Fruit fly (Drosophila melanogaster) whole organism, wandering third instar larva: ENCODE measurements around the gene CG32447.
A peak's percentile ranks its signal among the peaks of the same experiment; 100 is the strongest.

Experiments
- Abd-B ChIP-seq: fragments of >200 bp; optimal IDR thresholded peaks from 2 replicates; lab custom pipeline; 2017; ENCODE audit warnings: missing biosample characterization, missing genetic modification characterization
- CG32264 ChIP-seq: fragments of 200-800 bp; sonication (Bioruptor generic); optimal IDR thresholded peaks from 2 replicates; lab custom pipeline; 2016; ENCODE audit warnings: missing biosample characterization, missing genetic modification characterization
- CG9705 ChIP-seq: fragments of 200-800 bp; sonication (Bioruptor generic); optimal IDR thresholded peaks from 2 replicates; lab custom pipeline; 2018; ENCODE audit warnings: missing biosample characterization, mild to moderate bottlenecking, missing genetic modification characterization
- CrebA ChIP-seq: fragments of 200-800 bp; sonication (Bioruptor generic); optimal IDR thresholded peaks from 2 replicates; lab custom pipeline; 2016; ENCODE audit warnings: missing biosample characterization, mild to moderate bottlenecking, missing genetic modification characterization, borderline replicate concordance
- Dfd ChIP-seq: fragments of >200 bp; optimal IDR thresholded peaks from 2 replicates; lab custom pipeline; 2017; ENCODE audit warnings: missing biosample characterization, missing genetic modification characterization
- Dif ChIP-seq: fragments of 200-275, 200-300 bp; sonication (Bioruptor generic); optimal IDR thresholded peaks from 2 replicates; lab custom pipeline; 2018; ENCODE audit warnings: missing biosample characterization, missing genetic modification characterization; ENCODE audit not compliant: partially characterized antibody
- GATAd ChIP-seq: sonication (Bioruptor generic); optimal IDR thresholded peaks from 2 replicates; lab custom pipeline; 2016; ENCODE audit warnings: missing biosample characterization, missing genetic modification characterization
- HLH106 ChIP-seq: fragments of 200-800 bp; optimal IDR thresholded peaks from 3 replicates; lab custom pipeline; 2019; ENCODE audit warnings: missing biosample characterization, mild to moderate bottlenecking, missing genetic modification characterization, moderate library complexity
- Hnf4 ChIP-seq: fragments of 200-800 bp; sonication (Bioruptor generic); optimal IDR thresholded peaks from 2 replicates; lab custom pipeline; 2016; ENCODE audit warnings: missing biosample characterization, mild to moderate bottlenecking, missing genetic modification characterization
- Hr78 ChIP-seq: fragments of >200 bp; optimal IDR thresholded peaks from 2 replicates; lab custom pipeline; 2017; ENCODE audit warnings: missing biosample characterization, missing genetic modification characterization
- Hr83 ChIP-seq: fragments of 200-300 bp; sonication (Bioruptor generic); optimal IDR thresholded peaks from 2 replicates; lab custom pipeline; 2016; ENCODE audit warnings: missing biosample characterization, mild to moderate bottlenecking, missing genetic modification characterization, moderate library complexity; ENCODE audit not compliant: poor library complexity, severe bottlenecking
- Jra ChIP-seq: sonication (Bioruptor generic); optimal IDR thresholded peaks from 2 replicates; lab custom pipeline; 2016; ENCODE audit warnings: missing biosample characterization, missing genetic modification characterization
- Mio ChIP-seq: sonication (Bioruptor generic); optimal IDR thresholded peaks from 2 replicates; lab custom pipeline; 2016; ENCODE audit warnings: missing biosample characterization, missing genetic modification characterization
- Myc ChIP-seq: fragments of >200 bp; optimal IDR thresholded peaks from 2 replicates; lab custom pipeline; 2017
- N ChIP-seq: fragments of >200 bp; optimal IDR thresholded peaks from 2 replicates; lab custom pipeline; 2018; ENCODE audit warnings: missing biosample characterization, missing external identifiers, missing genetic modification characterization
- OdsH ChIP-seq: fragments of 200-800 bp; sonication (Bioruptor generic); optimal IDR thresholded peaks from 2 replicates; lab custom pipeline; 2016; ENCODE audit warnings: missing biosample characterization, mild to moderate bottlenecking, missing genetic modification characterization
- Rel ChIP-seq, 2 experiments: fragments of 200-800 bp; sonication (Bioruptor generic) in 1 of 2; optimal IDR thresholded peaks; 2 replicates in 1 of 2; 3 replicates in 1 of 2; lab custom pipeline; 2016 to 2019; ENCODE audit warnings: mild to moderate bottlenecking in 2 of 2, missing biosample characterization in 2 of 2, missing genetic modification characterization in 2 of 2, moderate library complexity in 1 of 2
- Sp1 ChIP-seq: fragments of 200-800 bp; sonication (Bioruptor generic); optimal IDR thresholded peaks from 3 replicates; lab custom pipeline; 2019; ENCODE audit warnings: missing biosample characterization, mild to moderate bottlenecking, missing genetic modification characterization, moderate library complexity
- Vsx2 ChIP-seq: fragments of 200-300, 225-300 bp; sonication (Bioruptor generic); optimal IDR thresholded peaks from 2 replicates; lab custom pipeline; 2018; ENCODE audit warnings: missing biosample characterization, missing genetic modification characterization; ENCODE audit not compliant: partially characterized antibody
- br ChIP-seq: fragments of 200-800 bp; sonication (Bioruptor generic); optimal IDR thresholded peaks from 2 replicates; lab custom pipeline; 2016; ENCODE audit warnings: missing biosample characterization, missing genetic modification characterization
- brk ChIP-seq: fragments of 200-800 bp; sonication (Bioruptor generic); optimal IDR thresholded peaks from 2 replicates; lab custom pipeline; 2016; ENCODE audit warnings: missing biosample characterization, mild to moderate bottlenecking, missing genetic modification characterization
- dl ChIP-seq, 2 experiments: fragments of 175-275, 200-275 bp in 1 of 2; fragments of 200-275 bp in 1 of 2; sonication (Bioruptor generic); optimal IDR thresholded peaks; lab custom pipeline; 2018; ENCODE audit warnings: mild to moderate bottlenecking in 2 of 2, missing biosample characterization in 2 of 2, missing genetic modification characterization in 2 of 2, moderate library complexity in 2 of 2; ENCODE audit not compliant: partially characterized antibody in 2 of 2, insufficient read depth in 1 of 2
- dmrt93B ChIP-seq: fragments of 200-800 bp; sonication (Bioruptor generic); optimal IDR thresholded peaks from 2 replicates; lab custom pipeline; 2018; ENCODE audit warnings: missing biosample characterization, mild to moderate bottlenecking, missing genetic modification characterization
- dsf ChIP-seq: sonication (Bioruptor generic); optimal IDR thresholded peaks from 2 replicates; lab custom pipeline; 2016; ENCODE audit warnings: missing biosample characterization, missing genetic modification characterization, borderline replicate concordance
- ey ChIP-seq: fragments of 200-800 bp; sonication (Bioruptor generic); optimal IDR thresholded peaks from 2 replicates; lab custom pipeline; 2016; ENCODE audit warnings: missing biosample characterization, missing genetic modification characterization
- foxo ChIP-seq, 2 experiments: fragments of 200-800 bp; sonication (Bioruptor generic); optimal IDR thresholded peaks; 2 replicates in 1 of 2; 3 replicates in 1 of 2; lab custom pipeline; 2016 to 2017; ENCODE audit warnings: missing biosample characterization in 2 of 2, missing genetic modification characterization in 2 of 2
- fru ChIP-seq: fragments of 200-800 bp; sonication (Bioruptor generic); optimal IDR thresholded peaks from 3 replicates; lab custom pipeline; 2016; ENCODE audit warnings: missing biosample characterization, mild to moderate bottlenecking, missing genetic modification characterization
- h ChIP-seq: fragments of 200-800 bp; sonication (Bioruptor generic); optimal IDR thresholded peaks from 3 replicates; lab custom pipeline; 2016; ENCODE audit warnings: missing biosample characterization, mild to moderate bottlenecking, missing genetic modification characterization
- jim ChIP-seq: fragments of 175-275, 200-325 bp; sonication (Bioruptor generic); optimal IDR thresholded peaks from 2 replicates; lab custom pipeline; 2016; ENCODE audit warnings: missing biosample characterization, mild to moderate bottlenecking, missing genetic modification characterization
- lola ChIP-seq: fragments of >200 bp; optimal IDR thresholded peaks from 2 replicates; lab custom pipeline; 2017; ENCODE audit warnings: missing biosample characterization, missing genetic modification characterization
- pan ChIP-seq: fragments of >200 bp; optimal IDR thresholded peaks from 2 replicates; lab custom pipeline; 2017
- psq ChIP-seq: fragments of 200-800 bp; sonication (Bioruptor generic); optimal IDR thresholded peaks from 3 replicates; lab custom pipeline; 2017; ENCODE audit warnings: missing biosample characterization, mild to moderate bottlenecking, missing genetic modification characterization, moderate library complexity
- rgr ChIP-seq: fragments of 200-800 bp; sonication (Bioruptor generic); optimal IDR thresholded peaks from 3 replicates; lab custom pipeline; 2016; ENCODE audit warnings: missing biosample characterization, mild to moderate bottlenecking, missing genetic modification characterization
- sage ChIP-seq: fragments of 200-800 bp; sonication (Bioruptor generic); optimal IDR thresholded peaks from 2 replicates; lab custom pipeline; 2016; ENCODE audit warnings: missing biosample characterization, mild to moderate bottlenecking, missing genetic modification characterization
- sv ChIP-seq: fragments of 200-800 bp; sonication (Bioruptor generic); optimal IDR thresholded peaks from 3 replicates; lab custom pipeline; 2016; ENCODE audit warnings: missing biosample characterization, missing genetic modification characterization
- tai ChIP-seq: sonication (Bioruptor generic); optimal IDR thresholded peaks from 2 replicates; lab custom pipeline; 2016; ENCODE audit warnings: missing biosample characterization, missing genetic modification characterization
- usp ChIP-seq: fragments of >200 bp; optimal IDR thresholded peaks from 2 replicates; lab custom pipeline; 2017; ENCODE audit warnings: missing biosample characterization, missing genetic modification characterization
- woc ChIP-seq: sonication (Bioruptor generic); optimal IDR thresholded peaks from 2 replicates; lab custom pipeline; 2016; ENCODE audit warnings: missing biosample characterization, mild to moderate bottlenecking, missing genetic modification characterization

Gene CG32447

dm6 chr3L:21728616-21729047 is 22.5 kb upstream of the CG32447 start, which contains the start of the genes CG11247 and Polr2H:
Gene CG11247 (minus strand): TSS chr3L:21728806.
Gene Polr2H (plus strand): TSS chr3L:21728932.
- peak; percentile 3 for TF ChIP-seq Mio
- TF ChIP-seq tai (GFP tag; lab: Kevin White, UChicago) = no peak
- TF ChIP-seq Hnf4 (GFP tag; lab: Kevin White, UChicago) = peak; percentile 93
- TF ChIP-seq CrebA (GFP tag; lab: Kevin White, UChicago) = no peak
- TF ChIP-seq N (GFP tag; lab: Kevin White, UChicago) = no peak
- no peak for TF ChIP-seq usp (GFP tag; lab: Kevin White, UChicago)
- peak; percentile 86 for TF ChIP-seq fru (GFP tag; lab: Kevin White, UChicago)
- TF ChIP-seq Jra = peak; percentile 90
- TF ChIP-seq Vsx2 (GFP tag; lab: Kevin White, UChicago) = no peak
- TF ChIP-seq HLH106 (tag; lab: Kevin White, UChicago) = peak; percentile 90
- no peak for TF ChIP-seq pan (lab: Kevin White, UChicago)
- peak; percentile 86 for TF ChIP-seq br (GFP tag; lab: Kevin White, UChicago)
- peak; percentile 90 for TF ChIP-seq h (GFP tag; lab: Kevin White, UChicago)
- peak; percentile 80 for TF ChIP-seq psq
- peak; percentile 91 for TF ChIP-seq ey
- no peak for TF ChIP-seq Rel (GFP tag; optimal IDR thresholded peaks at IDR 0.05; lab: Kevin White, UChicago)
- peak; percentile 86 for TF ChIP-seq Rel (tag; optimal IDR thresholded peaks at IDR 0.05; lab: Kevin White, UChicago)
- no peak for TF ChIP-seq dl (GFP tag; optimal IDR thresholded peaks at IDR 0.05; lab: Kevin White, UChicago; ENCODE audit: insufficient read depth in 1 of 2, partially characterized antibody in 2 of 2)
- peak; percentile 87 for TF ChIP-seq sv (GFP tag; lab: Kevin White, UChicago)
- peak; percentile 93 for TF ChIP-seq woc
- TF ChIP-seq sage (GFP tag; lab: Kevin White, UChicago) = peak; percentile 38
- peak; percentile 56 for TF ChIP-seq Myc (lab: Kevin White, UChicago)
- TF ChIP-seq foxo (GFP tag; optimal IDR thresholded peaks at IDR 0.05; lab: Kevin White, UChicago) = peak in 1 of 2 experiments; percentile 92
- TF ChIP-seq Abd-B (GFP tag; lab: Kevin White, UChicago) = no peak
- peak; percentile 88 for TF ChIP-seq Hr83 (GFP tag; lab: Kevin White, UChicago)
- TF ChIP-seq lola (GFP tag; lab: Kevin White, UChicago) = no peak
- TF ChIP-seq rgr = peak; percentile 90
- peak; percentile 75 for TF ChIP-seq CG9705 (GFP tag; lab: Kevin White, UChicago)
- peak; percentile 60 for TF ChIP-seq dsf (GFP tag; lab: Kevin White, UChicago)
- TF ChIP-seq OdsH (GFP tag; lab: Kevin White, UChicago) = peak; percentile 81
- no peak for TF ChIP-seq Hr78 (GFP tag; lab: Kevin White, UChicago)
- TF ChIP-seq Dfd (GFP tag; lab: Kevin White, UChicago) = no peak
- TF ChIP-seq CG32264 (GFP tag; lab: Kevin White, UChicago) = peak; percentile 64
- peak; percentile 77 for TF ChIP-seq brk (GFP tag; lab: Kevin White, UChicago)
- TF ChIP-seq GATAd (GFP tag; lab: Kevin White, UChicago) = peak; percentile 69
- TF ChIP-seq dmrt93B = peak; percentile 85
- peak; percentile 27 for TF ChIP-seq jim
- peak; percentile 74 for TF ChIP-seq Sp1
- TF ChIP-seq Dif = no peak

dm6 chr3L:21727728-21728124 is 21.6 kb upstream of the CG32447 start:
- TF ChIP-seq h (GFP tag; lab: Kevin White, UChicago) (no peak), rgr (no peak), Hr83 (GFP tag; lab: Kevin White, UChicago) (no peak), OdsH (GFP tag; lab: Kevin White, UChicago) (no peak), Dif (no peak), woc (no peak), N (GFP tag; lab: Kevin White, UChicago) (no peak), Hr78 (GFP tag; lab: Kevin White, UChicago) (no peak)
